Fruit fly (Drosophila melanogaster) whole organism, pupa: ENCODE data around the gene Sfp78E.

Experiments used
- CG34367 ChIP-seq: fragments of 200-800 bp; sonication (Bioruptor generic); optimal IDR thresholded peaks from 2 replicates; lab custom pipeline; 2018; ENCODE audit warnings: missing biosample characterization, mild to moderate bottlenecking, missing genetic modification characterization
- fd96Ca ChIP-seq: fragments of 200-800 bp; sonication (Bioruptor generic); IDR thresholded peaks from 3 replicates; pipeline ENCODE4 v1.3.6; 2022; ENCODE audit warnings: missing biosample characterization, missing genetic modification characterization
- gl ChIP-seq: fragments of 200-800 bp; sonication (Bioruptor generic); optimal IDR thresholded peaks from 2 replicates; lab custom pipeline; 2018; ENCODE audit warnings: missing biosample characterization, mild to moderate bottlenecking, missing genetic modification characterization
- rn ChIP-seq: fragments of 200-800 bp; sonication (Bioruptor generic); IDR thresholded peaks from 2 replicates; pipeline ENCODE4 v1.3.6; 2022; ENCODE audit warnings: missing biosample characterization, missing genetic modification characterization

DNA sequence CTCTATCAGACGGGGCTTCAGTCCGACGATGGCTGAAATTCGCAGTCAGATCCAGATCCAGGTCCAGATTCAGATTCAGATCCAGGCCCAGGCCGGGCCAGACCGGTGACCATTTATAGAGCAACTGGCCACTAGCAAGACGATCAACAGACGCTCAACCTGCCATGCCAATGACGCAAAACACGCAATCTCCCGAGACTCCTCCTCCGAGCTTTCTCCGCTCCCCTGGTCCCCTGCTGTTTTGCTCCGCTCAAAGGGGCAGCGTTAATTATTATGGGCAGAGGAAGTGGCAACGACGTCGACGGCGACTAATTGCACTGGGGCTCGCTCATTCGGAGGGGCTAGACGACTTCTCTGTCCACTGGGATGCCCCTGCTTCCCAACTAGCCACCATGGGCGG lies 32.4 kb downstream of the Sfp78E start:
- TF ChIP-seq CG34367 (tag; lab: Kevin White, UChicago) (no peak), fd96Ca (GFP tag; lab: Robert Waterston, UW) (no peak), gl (tag; lab: Kevin White, UChicago) (no peak), rn (no peak)
